Worm (Caenorhabditis elegans) whole organism, L2 larva: ENCODE results near the gene srv-2.
A peak's percentile ranks its signal among the peaks of the same experiment; 100 is the strongest.

Experiments used
- C34F6.9 ChIP-seq: fragments of 150-350 bp; optimal IDR thresholded peaks from 2 replicates; lab custom pipeline; 2014; ENCODE audit warnings: missing biosample characterization, missing genetic modification characterization
- R02D3.7 ChIP-seq: fragments of 150-350 bp; optimal IDR thresholded peaks from 2 replicates; lab custom pipeline; 2014; ENCODE audit warnings: missing biosample characterization, missing genetic modification characterization
- Y55F3AM.14 ChIP-seq: fragments of 200-800 bp; sonication (Bioruptor generic); optimal IDR thresholded peaks from 2 replicates; lab custom pipeline; 2018; ENCODE audit warnings: mild to moderate bottlenecking, missing genetic modification characterization, missing compliant biosample characterization
- ZK546.5 ChIP-seq: sonication (generic microtip); optimal IDR thresholded peaks from 2 replicates; lab custom pipeline; 2017; ENCODE audit warnings: missing biosample characterization, missing genetic modification characterization
- ama-1 ChIP-seq: fragments of 150-350 bp; optimal IDR thresholded peaks from 2 replicates; lab custom pipeline; 2018; ENCODE audit warnings: inconsistent platforms
- blmp-1 ChIP-seq: sonication (generic microtip); optimal IDR thresholded peaks from 2 replicates; lab custom pipeline; 2017; ENCODE audit warnings: missing genetic modification characterization, mild to moderate bottlenecking, missing compliant biosample characterization, antibody characterized with exemption, moderate library complexity; ENCODE audit not compliant: insufficient read depth
- ceh-16 ChIP-seq: fragments of 150-350 bp; optimal IDR thresholded peaks from 2 replicates; lab custom pipeline; 2014; ENCODE audit warnings: missing biosample characterization, missing genetic modification characterization
- ceh-82 ChIP-seq: fragments of 150-350 bp; optimal IDR thresholded peaks from 2 replicates; lab custom pipeline; 2014; ENCODE audit warnings: missing biosample characterization, missing genetic modification characterization
- crh-2 ChIP-seq: sonication (generic microtip); optimal IDR thresholded peaks from 2 replicates; lab custom pipeline; 2017; ENCODE audit warnings: missing biosample characterization, missing genetic modification characterization
- egl-27 ChIP-seq: sonication (generic microtip); optimal IDR thresholded peaks from 3 replicates; lab custom pipeline; 2017; ENCODE audit warnings: missing biosample characterization, missing genetic modification reagents, missing genetic modification characterization
- elt-1 ChIP-seq: fragments of 150-350 bp; optimal IDR thresholded peaks from 2 replicates; lab custom pipeline; 2014; ENCODE audit warnings: missing biosample characterization, missing genetic modification characterization
- elt-3 ChIP-seq: sonication (generic microtip); optimal IDR thresholded peaks from 2 replicates; lab custom pipeline; 2017; ENCODE audit warnings: missing biosample characterization, missing genetic modification characterization
- fos-1 ChIP-seq: fragments of 150-350 bp; optimal IDR thresholded peaks from 2 replicates; lab custom pipeline; 2014; ENCODE audit warnings: missing biosample characterization, missing genetic modification characterization
- gmeb-1 ChIP-seq: fragments of 150-350 bp; optimal IDR thresholded peaks from 2 replicates; lab custom pipeline; 2014; ENCODE audit warnings: missing biosample characterization, missing genetic modification characterization
- lin-11 ChIP-seq: fragments of 150-350 bp; sonication (generic microtip); optimal IDR thresholded peaks from 2 replicates; lab custom pipeline; 2014; ENCODE audit warnings: missing biosample characterization, missing genetic modification characterization, inconsistent platforms, mixed read lengths
- lin-13 ChIP-seq: fragments of 150-350 bp; optimal IDR thresholded peaks from 2 replicates; lab custom pipeline; 2014; ENCODE audit warnings: missing biosample characterization, missing genetic modification reagents, missing genetic modification characterization
- lin-39 ChIP-seq: fragments of 150-350 bp; optimal IDR thresholded peaks from 2 replicates; lab custom pipeline; 2014; ENCODE audit warnings: missing biosample characterization, missing genetic modification reagents, missing genetic modification characterization
- lsy-2 ChIP-seq, 2 experiments: fragments of 150-350 bp in 1 of 2; sonication (generic microtip) in 1 of 2; optimal IDR thresholded peaks; 2 replicates each; lab custom pipeline; 2014 to 2017; ENCODE audit warnings: missing biosample characterization in 2 of 2, missing genetic modification characterization in 2 of 2
- mab-5 ChIP-seq: fragments of 150-350 bp; optimal IDR thresholded peaks from 2 replicates; lab custom pipeline; 2014; ENCODE audit warnings: missing biosample characterization, missing genetic modification characterization
- mbf-1 ChIP-seq: sonication (generic microtip); optimal IDR thresholded peaks from 2 replicates; lab custom pipeline; 2017; ENCODE audit warnings: missing biosample characterization, missing genetic modification characterization
- mdl-1 ChIP-seq, 2 experiments: fragments of 150-350 bp in 1 of 2; sonication (generic microtip) in 1 of 2; optimal IDR thresholded peaks; 2 replicates each; lab custom pipeline; 2017; ENCODE audit warnings: missing biosample characterization in 2 of 2, missing genetic modification characterization in 2 of 2
- nhr-10 ChIP-seq: sonication (generic microtip); optimal IDR thresholded peaks from 2 replicates; lab custom pipeline; 2017; ENCODE audit warnings: missing biosample characterization, missing genetic modification characterization
- nhr-11 ChIP-seq: fragments of 150-350 bp; optimal IDR thresholded peaks from 2 replicates; lab custom pipeline; 2014; ENCODE audit warnings: missing biosample characterization, missing genetic modification characterization
- nhr-129 ChIP-seq: fragments of 150-350 bp; optimal IDR thresholded peaks from 2 replicates; lab custom pipeline; 2014; ENCODE audit warnings: missing biosample characterization, missing genetic modification characterization
- nhr-23 ChIP-seq: fragments of 150-350 bp; optimal IDR thresholded peaks from 2 replicates; lab custom pipeline; 2014; ENCODE audit warnings: missing biosample characterization, missing genetic modification reagents, missing genetic modification characterization
- nhr-237 ChIP-seq: fragments of 150-350 bp; optimal IDR thresholded peaks from 2 replicates; lab custom pipeline; 2014; ENCODE audit warnings: missing biosample characterization, missing genetic modification characterization
- nhr-25 ChIP-seq: fragments of 150-350 bp; sonication (generic microtip); optimal IDR thresholded peaks from 3 replicates; lab custom pipeline; 2014; ENCODE audit warnings: missing biosample characterization, missing genetic modification characterization
- nhr-6 ChIP-seq: fragments of 150-350 bp; optimal IDR thresholded peaks from 2 replicates; lab custom pipeline; 2014; ENCODE audit warnings: missing biosample characterization, missing genetic modification characterization
- nhr-77 ChIP-seq: fragments of 150-350 bp; optimal IDR thresholded peaks from 2 replicates; lab custom pipeline; 2014; ENCODE audit warnings: missing biosample characterization, missing genetic modification characterization
- sem-4 ChIP-seq: fragments of 150-350 bp; optimal IDR thresholded peaks from 2 replicates; lab custom pipeline; 2014; ENCODE audit warnings: missing biosample characterization, missing genetic modification reagents, missing genetic modification characterization
- skn-1 ChIP-seq: sonication (generic microtip); optimal IDR thresholded peaks from 2 replicates; lab custom pipeline; 2017; ENCODE audit warnings: missing biosample characterization, missing genetic modification characterization
- sma-3 ChIP-seq: sonication (generic microtip); optimal IDR thresholded peaks from 2 replicates; lab custom pipeline; 2016; ENCODE audit warnings: missing genetic modification reagents, missing genetic modification characterization, missing compliant biosample characterization
- snpc-4 ChIP-seq: fragments of 150-350 bp; optimal IDR thresholded peaks from 2 replicates; lab custom pipeline; 2014; ENCODE audit warnings: missing biosample characterization, missing genetic modification characterization
- unc-39 ChIP-seq: fragments of 150-350 bp; optimal IDR thresholded peaks from 2 replicates; lab custom pipeline; 2014; ENCODE audit warnings: missing biosample characterization, missing genetic modification characterization
- unc-55 ChIP-seq: fragments of 150-350 bp; sonication (generic microtip); optimal IDR thresholded peaks from 3 replicates; lab custom pipeline; 2014; ENCODE audit warnings: missing biosample characterization, missing genetic modification reagents, missing genetic modification characterization
- unc-62 ChIP-seq: fragments of 150-350 bp; optimal IDR thresholded peaks from 2 replicates; lab custom pipeline; 2014; ENCODE audit warnings: missing biosample characterization, missing genetic modification reagents, missing genetic modification characterization
- zag-1 ChIP-seq: fragments of 150-350 bp; optimal IDR thresholded peaks from 2 replicates; lab custom pipeline; 2014; ENCODE audit warnings: missing biosample characterization, missing genetic modification characterization
- ztf-11 ChIP-seq: sonication (generic microtip); optimal IDR thresholded peaks from 2 replicates; lab custom pipeline; 2017; ENCODE audit warnings: missing biosample characterization, missing genetic modification characterization
- ztf-4 ChIP-seq: fragments of 150-350 bp; optimal IDR thresholded peaks from 2 replicates; lab custom pipeline; 2014; ENCODE audit warnings: missing biosample characterization, missing genetic modification characterization

srv-2 gene

ce11 chrII:10621965-10622364 lies 19.9 kb upstream of the srv-2 start, which contains the start of gene cutl-9:
Gene cutl-9 (plus strand): TSS chrII:10622265.
- no peak for TF ChIP-seq gmeb-1 (tag; lab: Kevin White, UChicago)
- no peak for TF ChIP-seq nhr-11 (tag; lab: Kevin White, UChicago)
- no peak for TF ChIP-seq fos-1
- TF ChIP-seq lin-11 (tag; lab: Kevin White, UChicago), result no peak
- TF ChIP-seq Y55F3AM.14, result no peak
- TF ChIP-seq mdl-1 (tag; optimal IDR thresholded peaks at IDR 0.05; lab: Kevin White, UChicago), result no peak
- TF ChIP-seq crh-2 (tag; lab: Kevin White, UChicago), result no peak
- TF ChIP-seq unc-39 (tag; lab: Kevin White, UChicago), result no peak
- no peak for TF ChIP-seq snpc-4 (tag; lab: Kevin White, UChicago)
- TF ChIP-seq ZK546.5 (tag; lab: Kevin White, UChicago), result no peak
- TF ChIP-seq nhr-129 (tag; lab: Kevin White, UChicago), result no peak
- no peak for TF ChIP-seq blmp-1
- no peak for TF ChIP-seq ztf-11 (tag; lab: Kevin White, UChicago)
- no peak for TF ChIP-seq elt-1
- TF ChIP-seq nhr-23 (tag; lab: Kevin White, UChicago), result no peak
- no peak for TF ChIP-seq ceh-16
- TF ChIP-seq elt-3 (tag; lab: Kevin White, UChicago), result no peak

ce11 chrII:10618157-10618556 lies 16.1 kb upstream of the srv-2 start, which contains the start of gene C14A4.13:
Gene C14A4.13 (plus strand): TSS chrII:10618457.
- TF ChIP-seq ama-1 (lab: Kevin White, UChicago) (no peak), nhr-77 (no peak), nhr-25 (tag; lab: Kevin White, UChicago) (no peak), nhr-11 (tag; lab: Kevin White, UChicago) (no peak), mbf-1 (no peak), egl-27 (tag; lab: Kevin White, UChicago) (no peak), elt-3 (tag; lab: Kevin White, UChicago) (no peak), lin-13 (GFP tag; lab: Kevin White, UChicago) (no peak), nhr-23 (tag; lab: Kevin White, UChicago) (no peak), nhr-6 (tag; lab: Kevin White, UChicago) (no peak)
- TF ChIP-seq, all 48 proteins: peak for 0

- TF ChIP-seq zag-1 (no peak), R02D3.7 (no peak), lsy-2 (tag; optimal IDR thresholded peaks at IDR 0.05; lab: Kevin White, UChicago) (no peak)
- TF ChIP-seq, all 48 proteins: peak for 0
Measured at ce11 chrII:10612743-10613142, 10.7 kb upstream of the srv-2 start, which contains the start of gene C14A4.12. Gene C14A4.12 (plus strand): TSS chrII:10613043.

ce11 chrII:10608821-10609220 lies 6.7 kb upstream of the srv-2 start:
- TF ChIP-seq nhr-237 (tag; lab: Kevin White, UChicago), result no peak
- TF ChIP-seq ama-1 (lab: Kevin White, UChicago), result no peak
- no peak for TF ChIP-seq egl-27 (tag; lab: Kevin White, UChicago)

ce11 chrII:10607238-10607961 lies 5.3 kb upstream of the srv-2 start, which contains the start of gene ccm-3:
Gene ccm-3 (minus strand): TSS chrII:10607275.
- no peak for TF ChIP-seq elt-1
- TF ChIP-seq lsy-2 (tag; optimal IDR thresholded peaks at IDR 0.05; lab: Kevin White, UChicago), result peak in 1 of 2 experiments; percentile 58
- peak; percentile 61 for TF ChIP-seq blmp-1
- TF ChIP-seq sem-4 (tag; lab: Kevin White, UChicago), result no peak
- peak; percentile 52 for TF ChIP-seq C34F6.9 (tag; lab: Kevin White, UChicago)
- TF ChIP-seq unc-55 (GFP tag; lab: Kevin White, UChicago), result peak; percentile 76
- peak; percentile 63 for TF ChIP-seq fos-1

- no peak for TF ChIP-seq mdl-1 (tag; optimal IDR thresholded peaks at IDR 0.05; lab: Kevin White, UChicago)
- TF ChIP-seq R02D3.7, result no peak
- no peak for TF ChIP-seq unc-62 (GFP tag; lab: Kevin White, UChicago)
- no peak for TF ChIP-seq nhr-77
- TF ChIP-seq ceh-82 (tag; lab: Kevin White, UChicago), result no peak
- TF ChIP-seq crh-2 (tag; lab: Kevin White, UChicago), result no peak
- TF ChIP-seq egl-27 (tag; lab: Kevin White, UChicago), result no peak
- no peak for TF ChIP-seq lsy-2 (tag; optimal IDR thresholded peaks at IDR 0.05; lab: Kevin White, UChicago)
- no peak for TF ChIP-seq ztf-4 (tag; lab: Kevin White, UChicago)
- TF ChIP-seq skn-1 (tag; lab: Kevin White, UChicago), result no peak
- TF ChIP-seq ceh-16, result no peak
- TF ChIP-seq mab-5 (tag; lab: Kevin White, UChicago), result no peak
- TF ChIP-seq blmp-1, result no peak
- no peak for TF ChIP-seq elt-3 (tag; lab: Kevin White, UChicago)
- no peak for TF ChIP-seq nhr-11 (tag; lab: Kevin White, UChicago)
- no peak for TF ChIP-seq lin-39 (tag; lab: Kevin White, UChicago)
- TF ChIP-seq Y55F3AM.14, result no peak
- TF ChIP-seq nhr-10 (tag; lab: Kevin White, UChicago), result no peak
- TF ChIP-seq sma-3 (GFP tag; lab: Kevin White, UChicago), result no peak
Measured at ce11 chrII:10605512-10605911, 3.4 kb upstream of the srv-2 start, which contains the start of gene taf-13. Gene taf-13 (minus strand): TSS chrII:10605612.
